Worm (Caenorhabditis elegans) whole organism, L4/young adult: Measurements from ENCODE around the gene K11H12.6.

Source experiments
- W03F9.2 ChIP-seq: fragments of 150-350 bp; optimal IDR thresholded peaks from 2 replicates; lab custom pipeline; 2014; ENCODE audit warnings: missing biosample characterization, missing genetic modification characterization
- dao-5 ChIP-seq: sonication (generic microtip); optimal IDR thresholded peaks from 2 replicates; lab custom pipeline; 2016; ENCODE audit warnings: missing genotype, missing genetic modification characterization, moderate library complexity, missing compliant biosample characterization

ce11 chrIV:698304-698703, 31.2 kb downstream of the K11H12.6 start, which contains the start of gene Y55F3C.17:
- TF ChIP-seq dao-5 (tag; lab: Kevin White, UChicago) (no peak), W03F9.2 (tag; lab: Kevin White, UChicago) (no peak)
